Fruit fly (Drosophila melanogaster): ENCODE measurements around the gene CG31882.

The CG31882 gene

dm6 chr2L:9585942-9586341 lies 39.1 kb downstream of the CG31882 start:
- TF ChIP-seq CTCF (optimal IDR thresholded peaks at IDR 0.05), result no peak
- TF ChIP-seq CG8478 (optimal IDR thresholded peaks at IDR 0.05), result no peak

dm6 chr2L:9584098-9584703 lies 40.9 kb downstream of the CG31882 start:
- no peak for TF ChIP-seq CTCF (optimal IDR thresholded peaks at IDR 0.05)
- TF ChIP-seq CG8478 (optimal IDR thresholded peaks at IDR 0.05), result no peak

dm6 chr2L:9581582-9581981 lies 43.5 kb downstream of the CG31882 start, which contains the start of gene gcm:
Gene gcm (minus strand): TSS chr2L:9581745.
- no peak for TF ChIP-seq CG8478 (optimal IDR thresholded peaks at IDR 0.05)
- no peak for TF ChIP-seq CTCF (optimal IDR thresholded peaks at IDR 0.05)

dm6 chr2L:9579538-9579937 lies 45.5 kb downstream of the CG31882 start, which contains the start of gene CG31709:
Gene CG31709 (minus strand): TSS chr2L:9579638.
- TF ChIP-seq CG8478 (optimal IDR thresholded peaks at IDR 0.05) (no peak), CTCF (optimal IDR thresholded peaks at IDR 0.05) (no peak)

dm6 chr2L:9576269-9576933 lies 48.7 kb downstream of the CG31882 start, which contains the start of gene Mtpalpha:
Gene Mtpalpha (minus strand): TSS chr2L:9576769.
- TF ChIP-seq CG8478 (optimal IDR thresholded peaks at IDR 0.05) (no peak), CTCF (optimal IDR thresholded peaks at IDR 0.05) (peak; percentile 91 to 97)
